Fruit fly (Drosophila melanogaster): Measurements from ENCODE around the gene CG42465.

CG42465 gene

dm6 chr2L:3719414-3719959 lies 19.5 kb downstream of the CG42465 start:
- TF ChIP-seq fd96Ca (GFP tag; IDR thresholded peaks at IDR 0.05) (0 out of 3 replicates have a peak, but pooled peaks have one; percentile 12), CG10348 (GFP tag; IDR thresholded peaks at IDR 0.05) (no peak), Pif1A (GFP tag; optimal IDR thresholded peaks at IDR 0.05) (peak; percentile 52), Pif1B (GFP tag; optimal IDR thresholded peaks at IDR 0.05) (peak; percentile 38), CG34367 (tag; optimal IDR thresholded peaks at IDR 0.05) (peak; percentile 29), CG8159 (tag; optimal IDR thresholded peaks at IDR 0.05) (peak; percentile 49), CG4496 (GFP tag; IDR thresholded peaks at IDR 0.05) (0 out of 3 replicates have a peak, but pooled peaks have one; percentile 27), Ets98B (GFP tag; IDR thresholded peaks at IDR 0.05) (no peak)

- TF ChIP-seq fd96Ca (GFP tag; IDR thresholded peaks at IDR 0.05) (no peak), D1 (tag; optimal IDR thresholded peaks at IDR 0.05) (no peak), CG13204 (GFP tag; optimal IDR thresholded peaks at IDR 0.05) (no peak)
These were observed 29.6 kb downstream of the CG42465 start for dm6 chr2L:3729635-3730034.

dm6 chr2L:3730182-3730975 lies 30.4 kb downstream of the CG42465 start, which contains the start of gene CG10019:
Gene CG10019, plus strand, starts transcription at chr2L:3730466.
- TF ChIP-seq gl (tag; optimal IDR thresholded peaks at IDR 0.05), result no peak
- no peak for TF ChIP-seq fd96Ca (GFP tag; IDR thresholded peaks at IDR 0.05)
- peak; percentile 48 for TF ChIP-seq CG32121 (GFP tag; IDR thresholded peaks at IDR 0.05)
- no peak for TF ChIP-seq CG8301 (tag; optimal IDR thresholded peaks at IDR 0.05)
- TF ChIP-seq Pif1B (GFP tag; optimal IDR thresholded peaks at IDR 0.05), result no peak
- no peak for TF ChIP-seq rn (GFP tag; IDR thresholded peaks at IDR 0.05)
- TF ChIP-seq Ets98B (GFP tag; IDR thresholded peaks at IDR 0.05), result peak; percentile 31; the same call in 1 of the 2 replicates
- peak; percentile 31; the same call in 1 of the 3 replicates for TF ChIP-seq CG4496 (GFP tag; IDR thresholded peaks at IDR 0.05)
- TF ChIP-seq CG17806 (tag; optimal IDR thresholded peaks at IDR 0.05), result no peak
- no peak for TF ChIP-seq CG9948 (tag; optimal IDR thresholded peaks at IDR 0.05)
- TF ChIP-seq CG15710 (tag; optimal IDR thresholded peaks at IDR 0.05), result no peak
- no peak for TF ChIP-seq EcR (GFP tag; optimal IDR thresholded peaks at IDR 0.05)
- TF ChIP-seq Snoo (tag; optimal IDR thresholded peaks at IDR 0.05), result no peak
- TF ChIP-seq CG8159 (tag; optimal IDR thresholded peaks at IDR 0.05), result no peak
- no peak for TF ChIP-seq Pif1A (GFP tag; optimal IDR thresholded peaks at IDR 0.05)
- TF ChIP-seq CG14655 (GFP tag; optimal IDR thresholded peaks at IDR 0.05), result peak; percentile 4
- TF ChIP-seq D1 (tag; optimal IDR thresholded peaks at IDR 0.05), result no peak
- no peak for TF ChIP-seq CG34367 (tag; optimal IDR thresholded peaks at IDR 0.05)
- no peak for TF ChIP-seq CG12605 (GFP tag; IDR thresholded peaks at IDR 0.05)
- no peak for TF ChIP-seq CG10348 (GFP tag; IDR thresholded peaks at IDR 0.05)
- TF ChIP-seq CG13204 (GFP tag; optimal IDR thresholded peaks at IDR 0.05), result no peak

- no peak for TF ChIP-seq Snoo (tag; optimal IDR thresholded peaks at IDR 0.05)
- TF ChIP-seq Ets98B (GFP tag; IDR thresholded peaks at IDR 0.05), result peak; percentile 13; the same call in 1 of the 2 replicates
- no peak for TF ChIP-seq CG13204 (GFP tag; optimal IDR thresholded peaks at IDR 0.05)
- peak; percentile 31; the same call in 1 of the 2 replicates for TF ChIP-seq CG32121 (GFP tag; IDR thresholded peaks at IDR 0.05)
- TF ChIP-seq Pif1B (GFP tag; optimal IDR thresholded peaks at IDR 0.05), result no peak
- no peak for TF ChIP-seq fd96Ca (GFP tag; IDR thresholded peaks at IDR 0.05)
- no peak for TF ChIP-seq CG8159 (tag; optimal IDR thresholded peaks at IDR 0.05)
- no peak for TF ChIP-seq CG15710 (tag; optimal IDR thresholded peaks at IDR 0.05)
- no peak for TF ChIP-seq CG9948 (tag; optimal IDR thresholded peaks at IDR 0.05)
- no peak for TF ChIP-seq gl (tag; optimal IDR thresholded peaks at IDR 0.05)
- no peak for TF ChIP-seq D1 (tag; optimal IDR thresholded peaks at IDR 0.05)
- TF ChIP-seq CG12605 (GFP tag; IDR thresholded peaks at IDR 0.05), result no peak
- no peak for TF ChIP-seq CG10348 (GFP tag; IDR thresholded peaks at IDR 0.05)
- TF ChIP-seq CG17806 (tag; optimal IDR thresholded peaks at IDR 0.05), result no peak
- no peak for TF ChIP-seq EcR (GFP tag; optimal IDR thresholded peaks at IDR 0.05)
- peak; percentile 72 for TF ChIP-seq CG8301 (tag; optimal IDR thresholded peaks at IDR 0.05)
- TF ChIP-seq CG14655 (GFP tag; optimal IDR thresholded peaks at IDR 0.05), result peak; percentile 70
- no peak for TF ChIP-seq Pif1A (GFP tag; optimal IDR thresholded peaks at IDR 0.05)
- TF ChIP-seq rn (GFP tag; IDR thresholded peaks at IDR 0.05), result no peak
- no peak for TF ChIP-seq CG4496 (GFP tag; IDR thresholded peaks at IDR 0.05)
- no peak for TF ChIP-seq CG34367 (tag; optimal IDR thresholded peaks at IDR 0.05)
These were observed 31.1 kb downstream of the CG42465 start for dm6 chr2L:3731055-3731454.

- peak; percentile 21; the same call in 1 of the 2 replicates for TF ChIP-seq CG32121 (GFP tag; IDR thresholded peaks at IDR 0.05)
- TF ChIP-seq CG14655 (GFP tag; optimal IDR thresholded peaks at IDR 0.05), result peak; percentile 50
- TF ChIP-seq CG9948 (tag; optimal IDR thresholded peaks at IDR 0.05), result peak; percentile 39
- peak; percentile 36 for TF ChIP-seq CG8301 (tag; optimal IDR thresholded peaks at IDR 0.05)
- TF ChIP-seq CG4496 (GFP tag; IDR thresholded peaks at IDR 0.05), result 0 out of 3 replicates have a peak, but pooled peaks have one; percentile 39
- TF ChIP-seq EcR (GFP tag; optimal IDR thresholded peaks at IDR 0.05), result no peak
- peak; percentile 30 for TF ChIP-seq CG15710 (tag; optimal IDR thresholded peaks at IDR 0.05)
- TF ChIP-seq CG13204 (GFP tag; optimal IDR thresholded peaks at IDR 0.05), result peak; percentile 12
- TF ChIP-seq Pif1B (GFP tag; optimal IDR thresholded peaks at IDR 0.05), result no peak
- no peak for TF ChIP-seq rn (GFP tag; IDR thresholded peaks at IDR 0.05)
- peak; percentile 53 for TF ChIP-seq CG8159 (tag; optimal IDR thresholded peaks at IDR 0.05)
These were observed 37.1 kb downstream of the CG42465 start for dm6 chr2L:3737003-3737662.

All from whole organism, pupa.